Worm (Caenorhabditis elegans) whole organism, L2 larva: ENCODE data around the gene tim-1.
A peak's percentile ranks its signal among the peaks of the same experiment; 100 is the strongest.

Source experiments
- C34F6.9 ChIP-seq: fragments of 150-350 bp; optimal IDR thresholded peaks from 2 replicates; lab custom pipeline; 2014; ENCODE audit warnings: missing biosample characterization, missing genetic modification characterization
- F13H6.1 ChIP-seq: sonication (generic microtip); optimal IDR thresholded peaks from 2 replicates; lab custom pipeline; 2016; ENCODE audit warnings: missing genetic modification characterization, missing compliant biosample characterization
- R02D3.7 ChIP-seq: fragments of 150-350 bp; optimal IDR thresholded peaks from 2 replicates; lab custom pipeline; 2014; ENCODE audit warnings: missing biosample characterization, missing genetic modification characterization
- Y55F3AM.14 ChIP-seq: fragments of 200-800 bp; sonication (Bioruptor generic); optimal IDR thresholded peaks from 2 replicates; lab custom pipeline; 2018; ENCODE audit warnings: mild to moderate bottlenecking, missing genetic modification characterization, missing compliant biosample characterization
- ZK546.5 ChIP-seq: sonication (generic microtip); optimal IDR thresholded peaks from 2 replicates; lab custom pipeline; 2017; ENCODE audit warnings: missing biosample characterization, missing genetic modification characterization
- alr-1 ChIP-seq: fragments of 150-350 bp; optimal IDR thresholded peaks from 2 replicates; lab custom pipeline; 2014; ENCODE audit warnings: missing biosample characterization, missing genetic modification characterization
- aly-2 ChIP-seq: fragments of 150-350 bp; optimal IDR thresholded peaks from 2 replicates; lab custom pipeline; 2014; ENCODE audit warnings: missing biosample characterization, missing genetic modification characterization
- ama-1 ChIP-seq: fragments of 150-350 bp; optimal IDR thresholded peaks from 2 replicates; lab custom pipeline; 2018; ENCODE audit warnings: inconsistent platforms
- blmp-1 ChIP-seq: sonication (generic microtip); optimal IDR thresholded peaks from 2 replicates; lab custom pipeline; 2017; ENCODE audit warnings: missing genetic modification characterization, mild to moderate bottlenecking, missing compliant biosample characterization, antibody characterized with exemption, moderate library complexity; ENCODE audit not compliant: insufficient read depth
- ceh-16 ChIP-seq: fragments of 150-350 bp; optimal IDR thresholded peaks from 2 replicates; lab custom pipeline; 2014; ENCODE audit warnings: missing biosample characterization, missing genetic modification characterization
- ceh-82 ChIP-seq: fragments of 150-350 bp; optimal IDR thresholded peaks from 2 replicates; lab custom pipeline; 2014; ENCODE audit warnings: missing biosample characterization, missing genetic modification characterization
- dmd-4 ChIP-seq: sonication (generic microtip); optimal IDR thresholded peaks from 2 replicates; lab custom pipeline; 2017; ENCODE audit warnings: missing biosample characterization, missing genetic modification characterization
- egl-27 ChIP-seq: sonication (generic microtip); optimal IDR thresholded peaks from 3 replicates; lab custom pipeline; 2017; ENCODE audit warnings: missing biosample characterization, missing genetic modification reagents, missing genetic modification characterization
- elt-1 ChIP-seq: fragments of 150-350 bp; optimal IDR thresholded peaks from 2 replicates; lab custom pipeline; 2014; ENCODE audit warnings: missing biosample characterization, missing genetic modification characterization
- elt-3 ChIP-seq: sonication (generic microtip); optimal IDR thresholded peaks from 2 replicates; lab custom pipeline; 2017; ENCODE audit warnings: missing biosample characterization, missing genetic modification characterization
- fos-1 ChIP-seq: fragments of 150-350 bp; optimal IDR thresholded peaks from 2 replicates; lab custom pipeline; 2014; ENCODE audit warnings: missing biosample characterization, missing genetic modification characterization
- lin-11 ChIP-seq: fragments of 150-350 bp; sonication (generic microtip); optimal IDR thresholded peaks from 2 replicates; lab custom pipeline; 2014; ENCODE audit warnings: missing biosample characterization, missing genetic modification characterization, inconsistent platforms, mixed read lengths
- lin-13 ChIP-seq: fragments of 150-350 bp; optimal IDR thresholded peaks from 2 replicates; lab custom pipeline; 2014; ENCODE audit warnings: missing biosample characterization, missing genetic modification reagents, missing genetic modification characterization
- lin-39 ChIP-seq: fragments of 150-350 bp; optimal IDR thresholded peaks from 2 replicates; lab custom pipeline; 2014; ENCODE audit warnings: missing biosample characterization, missing genetic modification reagents, missing genetic modification characterization
- lsy-2 ChIP-seq, 2 experiments: fragments of 150-350 bp in 1 of 2; sonication (generic microtip) in 1 of 2; optimal IDR thresholded peaks; 2 replicates each; lab custom pipeline; 2014 to 2017; ENCODE audit warnings: missing biosample characterization in 2 of 2, missing genetic modification characterization in 2 of 2
- mab-5 ChIP-seq: fragments of 150-350 bp; optimal IDR thresholded peaks from 2 replicates; lab custom pipeline; 2014; ENCODE audit warnings: missing biosample characterization, missing genetic modification characterization
- mbf-1 ChIP-seq: sonication (generic microtip); optimal IDR thresholded peaks from 2 replicates; lab custom pipeline; 2017; ENCODE audit warnings: missing biosample characterization, missing genetic modification characterization
- mdl-1 ChIP-seq, 2 experiments: fragments of 150-350 bp in 1 of 2; sonication (generic microtip) in 1 of 2; optimal IDR thresholded peaks; 2 replicates each; lab custom pipeline; 2017; ENCODE audit warnings: missing biosample characterization in 2 of 2, missing genetic modification characterization in 2 of 2
- nhr-10 ChIP-seq: sonication (generic microtip); optimal IDR thresholded peaks from 2 replicates; lab custom pipeline; 2017; ENCODE audit warnings: missing biosample characterization, missing genetic modification characterization
- nhr-11 ChIP-seq: fragments of 150-350 bp; optimal IDR thresholded peaks from 2 replicates; lab custom pipeline; 2014; ENCODE audit warnings: missing biosample characterization, missing genetic modification characterization
- nhr-12 ChIP-seq: fragments of 150-350 bp; optimal IDR thresholded peaks from 2 replicates; lab custom pipeline; 2014; ENCODE audit warnings: missing biosample characterization, missing genetic modification characterization
- nhr-21 ChIP-seq: fragments of 150-350 bp; optimal IDR thresholded peaks from 2 replicates; lab custom pipeline; 2014; ENCODE audit warnings: missing biosample characterization, missing genetic modification characterization
- nhr-23 ChIP-seq: fragments of 150-350 bp; optimal IDR thresholded peaks from 2 replicates; lab custom pipeline; 2014; ENCODE audit warnings: missing biosample characterization, missing genetic modification reagents, missing genetic modification characterization
- nhr-237 ChIP-seq: fragments of 150-350 bp; optimal IDR thresholded peaks from 2 replicates; lab custom pipeline; 2014; ENCODE audit warnings: missing biosample characterization, missing genetic modification characterization
- nhr-25 ChIP-seq: fragments of 150-350 bp; sonication (generic microtip); optimal IDR thresholded peaks from 3 replicates; lab custom pipeline; 2014; ENCODE audit warnings: missing biosample characterization, missing genetic modification characterization
- nhr-6 ChIP-seq: fragments of 150-350 bp; optimal IDR thresholded peaks from 2 replicates; lab custom pipeline; 2014; ENCODE audit warnings: missing biosample characterization, missing genetic modification characterization
- nhr-77 ChIP-seq: fragments of 150-350 bp; optimal IDR thresholded peaks from 2 replicates; lab custom pipeline; 2014; ENCODE audit warnings: missing biosample characterization, missing genetic modification characterization
- peb-1 ChIP-seq: fragments of 150-350 bp; optimal IDR thresholded peaks from 2 replicates; lab custom pipeline; 2014; ENCODE audit warnings: missing biosample characterization, missing genetic modification characterization
- sma-9 ChIP-seq, 2 experiments: fragments of 150-350 bp in 1 of 2; sonication (generic microtip) in 1 of 2; optimal IDR thresholded peaks; 2 replicates each; lab custom pipeline; 2014 to 2016; ENCODE audit warnings: missing genetic modification characterization in 2 of 2, mild to moderate bottlenecking in 1 of 2, missing biosample characterization in 1 of 2, missing compliant biosample characterization in 1 of 2, missing genetic modification reagents in 1 of 2, moderate library complexity in 1 of 2
- snpc-4 ChIP-seq: fragments of 150-350 bp; optimal IDR thresholded peaks from 2 replicates; lab custom pipeline; 2014; ENCODE audit warnings: missing biosample characterization, missing genetic modification characterization
- unc-39 ChIP-seq: fragments of 150-350 bp; optimal IDR thresholded peaks from 2 replicates; lab custom pipeline; 2014; ENCODE audit warnings: missing biosample characterization, missing genetic modification characterization
- unc-55 ChIP-seq: fragments of 150-350 bp; sonication (generic microtip); optimal IDR thresholded peaks from 3 replicates; lab custom pipeline; 2014; ENCODE audit warnings: missing biosample characterization, missing genetic modification reagents, missing genetic modification characterization
- unc-62 ChIP-seq: fragments of 150-350 bp; optimal IDR thresholded peaks from 2 replicates; lab custom pipeline; 2014; ENCODE audit warnings: missing biosample characterization, missing genetic modification reagents, missing genetic modification characterization
- zag-1 ChIP-seq: fragments of 150-350 bp; optimal IDR thresholded peaks from 2 replicates; lab custom pipeline; 2014; ENCODE audit warnings: missing biosample characterization, missing genetic modification characterization
- ztf-1 ChIP-seq: fragments of 200-800 bp; sonication (Bioruptor generic); conservative IDR thresholded peaks from 2 replicates; pipeline ENCODE4 v1.3.6; 2022; ENCODE audit warnings: missing genetic modification characterization, missing compliant biosample characterization
- ztf-11 ChIP-seq: sonication (generic microtip); optimal IDR thresholded peaks from 2 replicates; lab custom pipeline; 2017; ENCODE audit warnings: missing biosample characterization, missing genetic modification characterization
- ztf-4 ChIP-seq: fragments of 150-350 bp; optimal IDR thresholded peaks from 2 replicates; lab custom pipeline; 2014; ENCODE audit warnings: missing biosample characterization, missing genetic modification characterization

The tim-1 gene

ce11 chrIII:12225234-12225633, 24.7 kb downstream of the tim-1 start, which contains the start of gene gmn-1:
gmn-1 (minus strand) TSS chrIII:12225331.
- TF ChIP-seq aly-2 (tag; lab: Kevin White, UChicago) (no peak), unc-39 (tag; lab: Kevin White, UChicago) (no peak), F13H6.1 (no peak), C34F6.9 (tag; lab: Kevin White, UChicago) (no peak), snpc-4 (tag; lab: Kevin White, UChicago) (no peak), alr-1 (tag; lab: Kevin White, UChicago) (no peak), elt-3 (tag; lab: Kevin White, UChicago) (no peak), zag-1 (tag; lab: Kevin White, UChicago) (no peak), nhr-6 (no peak), mab-5 (tag; lab: Kevin White, UChicago) (no peak), ama-1 (lab: Kevin White, UChicago) (no peak)

DNA sequence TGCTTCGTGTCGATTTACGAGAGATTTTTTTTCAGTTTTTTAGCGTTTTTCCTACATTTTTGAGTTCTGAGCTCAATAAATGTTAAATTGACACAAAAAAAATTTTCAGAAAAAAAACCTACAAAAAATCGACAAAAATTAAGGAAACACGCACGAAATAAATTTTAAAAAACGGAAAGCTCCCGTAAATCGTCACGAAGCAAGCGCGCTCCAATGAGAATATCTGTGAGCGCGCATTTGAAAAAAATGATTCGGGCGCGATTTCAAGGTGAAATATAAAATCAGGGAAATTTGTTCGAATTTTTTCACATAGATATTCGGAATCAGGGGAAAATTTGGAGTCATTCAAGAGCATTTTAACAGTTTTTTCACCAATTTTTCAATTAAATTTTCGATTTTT, 26.8 kb downstream of the tim-1 start:
- TF ChIP-seq dmd-4 (tag; lab: Kevin White, UChicago) (no peak), unc-55 (GFP tag; lab: Kevin White, UChicago) (no peak), elt-1 (tag; lab: Kevin White, UChicago) (no peak), ZK546.5 (no peak)

ce11 chrIII:12221452-12221851, 28.5 kb downstream of the tim-1 start:
- no peak for TF ChIP-seq ceh-82
- no peak for TF ChIP-seq nhr-25 (tag; lab: Kevin White, UChicago)
- no peak for TF ChIP-seq nhr-21 (tag; lab: Kevin White, UChicago)
- no peak for TF ChIP-seq sma-9 (GFP tag; optimal IDR thresholded peaks at IDR 0.05; lab: Kevin White, UChicago)
- no peak for TF ChIP-seq sma-9 (tag; optimal IDR thresholded peaks at IDR 0.05; lab: Kevin White, UChicago)
- TF ChIP-seq F13H6.1: no peak
- no peak for TF ChIP-seq elt-3 (tag; lab: Kevin White, UChicago)
- no peak for TF ChIP-seq Y55F3AM.14 (GFP tag; lab: Kevin White, UChicago)
- no peak for TF ChIP-seq blmp-1
- no peak for TF ChIP-seq ama-1 (lab: Kevin White, UChicago)
- TF ChIP-seq zag-1 (tag; lab: Kevin White, UChicago): no peak

- no peak for TF ChIP-seq mbf-1 (tag; lab: Kevin White, UChicago)
- TF ChIP-seq ZK546.5: no peak
- no peak for TF ChIP-seq blmp-1
- no peak for TF ChIP-seq elt-1 (tag; lab: Kevin White, UChicago)
- TF ChIP-seq alr-1 (tag; lab: Kevin White, UChicago): no peak
- no peak for TF ChIP-seq unc-55 (GFP tag; lab: Kevin White, UChicago)
- no peak for TF ChIP-seq dmd-4 (tag; lab: Kevin White, UChicago)
- TF ChIP-seq unc-39 (tag; lab: Kevin White, UChicago): no peak
- TF ChIP-seq nhr-11 (tag; lab: Kevin White, UChicago): no peak
- TF ChIP-seq R02D3.7 (tag; lab: Kevin White, UChicago): no peak
- no peak for TF ChIP-seq ztf-4 (tag; lab: Kevin White, UChicago)
- no peak for TF ChIP-seq nhr-21 (tag; lab: Kevin White, UChicago)
- no peak for TF ChIP-seq unc-62
- TF ChIP-seq nhr-23 (tag; lab: Kevin White, UChicago): no peak
- TF ChIP-seq nhr-77 (tag; lab: Kevin White, UChicago): no peak
- no peak for TF ChIP-seq ama-1 (lab: Kevin White, UChicago)
- no peak for TF ChIP-seq nhr-10
- TF ChIP-seq fos-1 (tag; lab: Kevin White, UChicago): no peak
- TF ChIP-seq ceh-16 (tag; lab: Kevin White, UChicago): no peak
These were observed 29.1 kb downstream of the tim-1 start for ce11 chrIII:12220820-12221219.

DNA sequence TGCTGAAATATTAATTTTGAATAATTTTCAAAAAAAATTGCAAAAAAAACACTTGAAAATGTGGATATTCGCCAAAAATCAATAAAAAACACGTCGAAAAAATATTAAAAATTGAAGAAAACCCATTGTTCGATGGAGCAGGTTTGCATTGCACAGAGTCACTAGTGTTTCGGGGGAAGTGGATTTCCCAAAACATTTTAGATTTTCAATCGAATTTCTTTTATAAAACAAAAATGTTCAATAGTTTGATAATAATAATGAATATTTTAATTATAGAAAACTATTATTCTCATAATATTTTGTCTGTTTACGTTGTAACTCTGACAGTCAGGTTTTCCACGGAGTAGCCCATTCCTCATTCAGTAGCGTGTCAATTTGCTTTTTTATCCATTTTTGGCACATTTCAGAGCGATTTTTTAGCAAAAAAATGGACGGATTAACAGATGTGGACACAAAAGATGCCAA, 31.3 kb downstream of the tim-1 start, which contains the start of the genes gex-4 and gphr-1:
Gene gex-4 (minus strand): TSS at position 2 of the 465 bp plus-strand sequence.
Gene gphr-1 (plus strand): TSS at position 415 of the 465 bp plus-strand sequence.
- no peak for TF ChIP-seq nhr-21 (tag; lab: Kevin White, UChicago)
- TF ChIP-seq ama-1 (lab: Kevin White, UChicago): no peak
- TF ChIP-seq mdl-1 (tag; optimal IDR thresholded peaks at IDR 0.05; lab: Kevin White, UChicago): no peak
- no peak for TF ChIP-seq aly-2 (tag; lab: Kevin White, UChicago)
- TF ChIP-seq nhr-12: no peak
- TF ChIP-seq ztf-11: no peak
- no peak for TF ChIP-seq blmp-1
- TF ChIP-seq mab-5 (tag; lab: Kevin White, UChicago): no peak
- no peak for TF ChIP-seq ztf-1 (GFP tag; lab: Robert Waterston, UW)
- no peak for TF ChIP-seq lin-11 (tag; lab: Kevin White, UChicago)
- TF ChIP-seq R02D3.7 (tag; lab: Kevin White, UChicago): no peak
- no peak for TF ChIP-seq mbf-1 (tag; lab: Kevin White, UChicago)
- TF ChIP-seq lsy-2 (tag; optimal IDR thresholded peaks at IDR 0.05; lab: Kevin White, UChicago): peak in 1 of 2 experiments; percentile 76
- TF ChIP-seq Y55F3AM.14 (GFP tag; lab: Kevin White, UChicago): no peak
- TF ChIP-seq ceh-16 (tag; lab: Kevin White, UChicago): no peak
- TF ChIP-seq peb-1 (tag; lab: Kevin White, UChicago): no peak
- no peak for TF ChIP-seq elt-1 (tag; lab: Kevin White, UChicago)
- no peak for TF ChIP-seq dmd-4 (tag; lab: Kevin White, UChicago)
- peak; percentile 57 for TF ChIP-seq lin-13 (GFP tag; lab: Kevin White, UChicago)
- TF ChIP-seq ceh-82: no peak
- TF ChIP-seq egl-27: no peak
- no peak for TF ChIP-seq nhr-237 (tag; lab: Kevin White, UChicago)
- TF ChIP-seq nhr-77 (tag; lab: Kevin White, UChicago): no peak
- no peak for TF ChIP-seq zag-1 (tag; lab: Kevin White, UChicago)
- no peak for TF ChIP-seq unc-39 (tag; lab: Kevin White, UChicago)
- no peak for TF ChIP-seq sma-9 (GFP tag; optimal IDR thresholded peaks at IDR 0.05; lab: Kevin White, UChicago)
- no peak for TF ChIP-seq sma-9 (tag; optimal IDR thresholded peaks at IDR 0.05; lab: Kevin White, UChicago)
- TF ChIP-seq F13H6.1: peak; percentile 33
- TF ChIP-seq lin-39: no peak
